Fruit fly (Drosophila melanogaster): Measurements from ENCODE around the gene dac.

Gene dac

dm6 chr2L:16529485-16530413 is 44.0 kb upstream of the dac start (continued):
- peak; percentile 73 for TF ChIP-seq sd (tag; optimal IDR thresholded peaks at IDR 0.05)
- TF ChIP-seq CG6175 (GFP tag; IDR thresholded peaks at IDR 0.05), result peak; percentile 68; the same call in 2 of the 3 replicates
- TF ChIP-seq vnd (GFP tag; IDR thresholded peaks at IDR 0.05; ENCODE audit: partially characterized antibody), result 0 out of 3 replicates have a peak, but pooled peaks have one; percentile 28
- TF ChIP-seq CG11456 (GFP tag; IDR thresholded peaks at IDR 0.05), result 0 out of 3 replicates have a peak, but pooled peaks have one; percentile 37
- TF ChIP-seq CG14667 (GFP tag; IDR thresholded peaks at IDR 0.05), result no peak
- TF ChIP-seq Rfx (GFP tag; IDR thresholded peaks at IDR 0.05), result peak; percentile 24; the same call in 1 of the 2 replicates
- peak; percentile 76 for TF ChIP-seq Med (GFP tag)
- peak; percentile 70 for TF ChIP-seq CG2712 (tag; optimal IDR thresholded peaks at IDR 0.05)
- no peak for TF ChIP-seq CG9876 (GFP tag; optimal IDR thresholded peaks at IDR 0.05)
- peak; percentile 40 for TF ChIP-seq CG12769 (tag; optimal IDR thresholded peaks at IDR 0.05)
- peak; percentile 27; the same call in 1 of the 2 replicates for TF ChIP-seq Xrp1 (GFP tag; IDR thresholded peaks at IDR 0.05)
- TF ChIP-seq emc (GFP tag; optimal IDR thresholded peaks at IDR 0.05), result no peak
- TF ChIP-seq Dref (GFP tag; IDR thresholded peaks at IDR 0.05), result no peak
- no peak for TF ChIP-seq sqz (GFP tag; optimal IDR thresholded peaks at IDR 0.05)
- no peak for TF ChIP-seq CG12659 (GFP tag; optimal IDR thresholded peaks at IDR 0.05)
- peak; percentile 33; the same call in 1 of the 2 replicates for TF ChIP-seq Drgx (GFP tag; IDR thresholded peaks at IDR 0.05)
- 0 out of 4 replicates have a peak, but pooled peaks have one; percentile 54 for TF ChIP-seq chinmo (GFP tag; IDR thresholded peaks at IDR 0.05; ENCODE audit: partially characterized antibody)
- peak; percentile 31 for TF ChIP-seq exex (tag; optimal IDR thresholded peaks at IDR 0.05)
- TF ChIP-seq Deaf1 (tag; optimal IDR thresholded peaks at IDR 0.05), result peak; percentile 13
- TF ChIP-seq Hey (tag; optimal IDR thresholded peaks at IDR 0.05), result peak; percentile 27
- no peak for TF ChIP-seq prd (optimal IDR thresholded peaks at IDR 0.05)
- no peak for TF ChIP-seq prd (GFP tag; IDR thresholded peaks at IDR 0.05)
- TF ChIP-seq mirr (GFP tag; optimal IDR thresholded peaks at IDR 0.05), result peak; percentile 48
- peak; percentile 0 for TF ChIP-seq CG13296 (GFP tag; optimal IDR thresholded peaks at IDR 0.05)
- no peak for TF ChIP-seq CG7372 (GFP tag; IDR thresholded peaks at IDR 0.05)
- TF ChIP-seq vvl (GFP tag; IDR thresholded peaks at IDR 0.05), result 0 out of 2 replicates have a peak, but pooled peaks have one; percentile 20

dm6 chr2L:16528493-16528892 is 42.7 kb upstream of the dac start:
- TF ChIP-seq sug (tag; optimal IDR thresholded peaks at IDR 0.05) (peak; percentile 10), exex (tag; optimal IDR thresholded peaks at IDR 0.05) (peak; percentile 17), chinmo (GFP tag; IDR thresholded peaks at IDR 0.05; ENCODE audit: partially characterized antibody) (0 out of 4 replicates have a peak, but pooled peaks have one; percentile 26), Nf-YB (GFP tag; optimal IDR thresholded peaks at IDR 0.05) (peak; percentile 41), cg (GFP tag; optimal IDR thresholded peaks at IDR 0.05) (no peak), sd (tag; optimal IDR thresholded peaks at IDR 0.05) (peak; percentile 81), kay (GFP tag; optimal IDR thresholded peaks at IDR 0.05) (peak; percentile 69), Atf6 (GFP tag; IDR thresholded peaks at IDR 0.05) (peak; percentile 19; the same call in 1 of the 2 replicates), CG2199 (GFP tag; IDR thresholded peaks at IDR 0.05) (0 out of 3 replicates have a peak, but pooled peaks have one; percentile 61), mirr (GFP tag; optimal IDR thresholded peaks at IDR 0.05) (peak; percentile 44), CG15269 (tag; optimal IDR thresholded peaks at IDR 0.05) (no peak), CG10543 (GFP tag; optimal IDR thresholded peaks at IDR 0.05) (peak; percentile 22), peb (GFP tag; IDR thresholded peaks at IDR 0.05) (no peak), Nf-YC (tag; optimal IDR thresholded peaks at IDR 0.05) (peak; percentile 28), CG34376 (GFP tag; optimal IDR thresholded peaks at IDR 0.05) (peak; percentile 26)

All from whole organism, embryonic.